Fruit fly (Drosophila melanogaster) whole organism, embryonic: ENCODE measurements around the gene Lsp1alpha.

Experiments used
- ATbp ChIP-seq: fragments of 200-800 bp; sonication (Bioruptor generic); optimal IDR thresholded peaks from 2 replicates; lab custom pipeline; 2017; ENCODE audit warnings: missing biosample characterization, mild to moderate bottlenecking, missing genetic modification characterization, missing genetic modification reagents
- Atf3 ChIP-seq: fragments of 200-800 bp; sonication (Bioruptor generic); optimal IDR thresholded peaks from 3 replicates; lab custom pipeline; 2016; ENCODE audit warnings: missing biosample characterization, missing genetic modification characterization
- B-H2 ChIP-seq: fragments of 200-800 bp; sonication (Bioruptor generic); optimal IDR thresholded peaks from 2 replicates; lab custom pipeline; 2018; ENCODE audit warnings: missing biosample characterization, mild to moderate bottlenecking, missing genetic modification characterization
- CG10147 ChIP-seq: fragments of 200-800 bp; sonication (Bioruptor generic); optimal IDR thresholded peaks from 2 replicates; lab custom pipeline; 2019; ENCODE audit warnings: missing biosample characterization, mild to moderate bottlenecking, missing genetic modification characterization, moderate library complexity
- CG10462 ChIP-seq: fragments of 200-800 bp; sonication (Bioruptor generic); optimal IDR thresholded peaks from 2 replicates; lab custom pipeline; 2016; ENCODE audit warnings: missing biosample characterization, missing genetic modification characterization
- CG10565 ChIP-seq: fragments of 200-800 bp; sonication (Bioruptor generic); optimal IDR thresholded peaks from 3 replicates; lab custom pipeline; 2016; ENCODE audit warnings: missing biosample characterization, mild to moderate bottlenecking, missing genetic modification characterization
- CG11456 ChIP-seq: fragments of 200-800 bp; sonication (Bioruptor generic); IDR thresholded peaks from 3 replicates; pipeline ENCODE4 v1.3.6; 2022; ENCODE audit warnings: missing biosample characterization, missing genetic modification characterization
- CG11504 ChIP-seq: fragments of 200-800 bp; sonication (Bioruptor generic); optimal IDR thresholded peaks from 3 replicates; lab custom pipeline; 2019; ENCODE audit warnings: missing biosample characterization, mild to moderate bottlenecking, missing genetic modification characterization, moderate library complexity
- CG15011 ChIP-seq: fragments of 200-800 bp; sonication (Bioruptor generic); optimal IDR thresholded peaks from 3 replicates; lab custom pipeline; 2018; ENCODE audit warnings: missing biosample characterization, mild to moderate bottlenecking, missing genetic modification characterization
- CG16863 ChIP-seq: fragments of 200-800 bp; sonication (Bioruptor generic); optimal IDR thresholded peaks from 3 replicates; lab custom pipeline; 2016; ENCODE audit warnings: missing biosample characterization, missing genetic modification characterization
- CG17361 ChIP-seq: fragments of 200-800 bp; sonication (Bioruptor generic); IDR thresholded peaks from 3 replicates; pipeline ENCODE4 v1.3.6; 2022; ENCODE audit warnings: missing biosample characterization, missing genetic modification characterization
- CG2116 ChIP-seq: fragments of 200-800 bp; sonication (Bioruptor generic); optimal IDR thresholded peaks from 3 replicates; lab custom pipeline; 2018; ENCODE audit warnings: missing biosample characterization, mild to moderate bottlenecking, missing genetic modification characterization
- CG2678 ChIP-seq: fragments of 200-800 bp; sonication (Bioruptor generic); optimal IDR thresholded peaks from 3 replicates; lab custom pipeline; 2019; ENCODE audit warnings: missing biosample characterization, mild to moderate bottlenecking, missing genetic modification characterization, moderate library complexity
- CG2712 ChIP-seq: fragments of 200-800 bp; optimal IDR thresholded peaks from 3 replicates; lab custom pipeline; 2019; ENCODE audit warnings: missing biosample characterization, mild to moderate bottlenecking, missing genetic modification characterization, moderate library complexity
- CG3163 ChIP-seq: fragments of 200-800 bp; sonication (Bioruptor generic); optimal IDR thresholded peaks from 3 replicates; lab custom pipeline; 2016; ENCODE audit warnings: missing biosample characterization, missing genetic modification characterization
- CG32532 ChIP-seq: fragments of 200-800 bp; sonication (Bioruptor generic); IDR thresholded peaks from 2 replicates; pipeline ENCODE4 v1.3.6; 2022; ENCODE audit warnings: missing biosample characterization, missing genetic modification characterization
- CG4404 ChIP-seq: fragments of 200-800 bp; sonication (Bioruptor generic); IDR thresholded peaks from 2 replicates; pipeline ENCODE4 v1.3.6; 2022; ENCODE audit warnings: missing biosample characterization, missing genetic modification characterization
- CG5953 ChIP-seq: fragments of 200-800 bp; sonication (Bioruptor generic); IDR thresholded peaks from 2 replicates; pipeline ENCODE4 v1.3.6; 2022; ENCODE audit warnings: missing biosample characterization, missing genetic modification characterization
- CG6683 ChIP-seq: fragments of 200-800 bp; sonication (Bioruptor generic); optimal IDR thresholded peaks from 2 replicates; lab custom pipeline; 2017; ENCODE audit warnings: missing biosample characterization, mild to moderate bottlenecking, missing genetic modification characterization, missing genetic modification reagents
- CG7357 ChIP-seq: fragments of 200-800 bp; sonication (Bioruptor generic); IDR thresholded peaks from 3 replicates; pipeline ENCODE4 v1.3.6; 2022; ENCODE audit warnings: missing biosample characterization, missing genetic modification characterization
- CG8359 ChIP-seq: fragments of 200-800 bp; sonication (Bioruptor generic); optimal IDR thresholded peaks from 2 replicates; lab custom pipeline; 2017; ENCODE audit warnings: missing biosample characterization, mild to moderate bottlenecking, missing genetic modification characterization, borderline replicate concordance
- Camta ChIP-seq: fragments of 200-800 bp; sonication (Bioruptor generic); optimal IDR thresholded peaks from 2 replicates; lab custom pipeline; 2016; ENCODE audit warnings: missing biosample characterization, missing genetic modification characterization
- CoRest ChIP-seq: fragments of 200-800 bp; sonication (Bioruptor generic); optimal IDR thresholded peaks from 3 replicates; lab custom pipeline; 2018; ENCODE audit warnings: missing biosample characterization, mild to moderate bottlenecking, missing genetic modification characterization, moderate library complexity
- Doc3 ChIP-seq: fragments of 200-800 bp; sonication (Bioruptor generic); IDR thresholded peaks from 3 replicates; pipeline ENCODE4 v1.3.6; 2022; ENCODE audit warnings: missing biosample characterization, missing genetic modification characterization; ENCODE audit not compliant: partially characterized antibody
- Hmr ChIP-seq: fragments of 200-800 bp; sonication (Bioruptor generic); optimal IDR thresholded peaks from 3 replicates; lab custom pipeline; 2017; ENCODE audit warnings: mild to moderate bottlenecking, missing biosample characterization, missing genetic modification reagents, missing genetic modification characterization
- Lim3 ChIP-seq: fragments of 200-800 bp; sonication (Bioruptor generic); IDR thresholded peaks from 2 replicates; pipeline ENCODE4 v1.3.6; 2022; ENCODE audit warnings: missing biosample characterization, missing genetic modification characterization
- Med ChIP-seq: fragments of 200-800 bp; sonication (Bioruptor generic); peaks from one replicate; lab custom pipeline; 2016; ENCODE audit warnings: missing biosample characterization, missing genetic modification characterization, mild to moderate bottlenecking, inconsistent platforms, moderate library complexity
- NC2β ChIP-seq: fragments of 200-800 bp; sonication (Bioruptor generic); optimal IDR thresholded peaks from 2 replicates; lab custom pipeline; 2016; ENCODE audit warnings: missing biosample characterization, missing genetic modification characterization
- Sin3A ChIP-seq: fragments of >200 bp; optimal IDR thresholded peaks from 2 replicates; lab custom pipeline; 2018
- Sox102F ChIP-seq: fragments of 200-800 bp; sonication (Bioruptor generic); optimal IDR thresholded peaks from 2 replicates; lab custom pipeline; 2018; ENCODE audit warnings: missing biosample characterization, mild to moderate bottlenecking, missing genetic modification characterization, moderate library complexity
- Xbp1 ChIP-seq: fragments of 200-800 bp; sonication (Bioruptor generic); optimal IDR thresholded peaks from 3 replicates; lab custom pipeline; 2016; ENCODE audit warnings: missing biosample characterization, mild to moderate bottlenecking, missing genetic modification characterization
- abd-A ChIP-seq: fragments of 200-800 bp; sonication (Bioruptor generic); optimal IDR thresholded peaks from 3 replicates; lab custom pipeline; 2019; ENCODE audit warnings: missing biosample characterization, mild to moderate bottlenecking, missing genetic modification characterization, moderate library complexity
- amos ChIP-seq: fragments of 200-800 bp; sonication (Bioruptor generic); IDR thresholded peaks from 2 replicates; pipeline ENCODE4 v1.3.6; 2022; ENCODE audit warnings: missing biosample characterization, missing genetic modification characterization; ENCODE audit not compliant: partially characterized antibody
- bab2 ChIP-seq: fragments of 200-800 bp; sonication (Bioruptor generic); optimal IDR thresholded peaks from 2 replicates; lab custom pipeline; 2016; ENCODE audit warnings: missing biosample characterization, missing genetic modification characterization
- br ChIP-seq: fragments of >200 bp; optimal IDR thresholded peaks from 2 replicates; lab custom pipeline; 2017
- bsh ChIP-seq, 2 experiments: fragments of 200-800 bp; sonication (Bioruptor generic); optimal IDR thresholded peaks; 2 replicates each; lab custom pipeline; 2017 to 2018; ENCODE audit warnings: mild to moderate bottlenecking in 2 of 2, missing biosample characterization in 2 of 2, missing genetic modification characterization in 2 of 2, moderate library complexity in 1 of 2
- cad ChIP-seq: fragments of >200 bp; optimal IDR thresholded peaks from 2 replicates; lab custom pipeline; 2017; ENCODE audit warnings: missing biosample characterization, missing genetic modification characterization
- crol ChIP-seq: fragments of 200-800 bp; sonication (Bioruptor generic); IDR thresholded peaks from 2 replicates; pipeline ENCODE4 v1.3.6; 2022; ENCODE audit warnings: missing biosample characterization, missing genetic modification characterization
- esg ChIP-seq: fragments of 200-800 bp; sonication (Bioruptor generic); conservative IDR thresholded peaks from 2 replicates; pipeline ENCODE4 v1.3.6; 2022; ENCODE audit warnings: missing biosample characterization, missing genetic modification characterization
- exex ChIP-seq: fragments of 200-800 bp; sonication (Bioruptor generic); optimal IDR thresholded peaks from 4 replicates; lab custom pipeline; 2018; ENCODE audit warnings: missing biosample characterization, mild to moderate bottlenecking, missing genetic modification characterization, moderate library complexity
- fru ChIP-seq: fragments of >200 bp; optimal IDR thresholded peaks from 2 replicates; lab custom pipeline; 2017
- gsb-n ChIP-seq: fragments of 200-800 bp; sonication (Bioruptor generic); optimal IDR thresholded peaks from 3 replicates; lab custom pipeline; 2018; ENCODE audit warnings: missing biosample characterization, mild to moderate bottlenecking, missing genetic modification characterization
- inv ChIP-seq: fragments of 200-800 bp; sonication (Bioruptor generic); IDR thresholded peaks from 2 replicates; pipeline ENCODE4 v1.3.6; 2022; ENCODE audit warnings: missing biosample characterization, missing genetic modification characterization; ENCODE audit not compliant: partially characterized antibody
- lilli ChIP-seq: fragments of 200-800 bp; sonication (Bioruptor generic); optimal IDR thresholded peaks from 3 replicates; lab custom pipeline; 2016; ENCODE audit warnings: missing biosample characterization, missing genetic modification characterization
- nom ChIP-seq: fragments of 200-800 bp; sonication (Bioruptor generic); optimal IDR thresholded peaks from 2 replicates; lab custom pipeline; 2017; ENCODE audit warnings: missing biosample characterization, missing genetic modification characterization, mild to moderate bottlenecking, moderate library complexity, missing genetic modification reagents
- pnt ChIP-seq: fragments of 200-800 bp; sonication (Bioruptor generic); optimal IDR thresholded peaks from 3 replicates; lab custom pipeline; 2016; ENCODE audit warnings: missing biosample characterization, missing genetic modification characterization
- prd ChIP-seq, 3 experiments: fragments of >200 bp in 2 of 3; fragments of 200-800 bp in 1 of 3; sonication (Bioruptor generic) in 1 of 3; optimal IDR thresholded peaks in 2 of 3; IDR thresholded peaks in 1 of 3; 2 replicates in 2 of 3; 3 replicates in 1 of 3; pipeline versions ENCODE4 v1.3.6 to Lab custom; 2017 to 2022; ENCODE audit warnings: missing biosample characterization in 1 of 3, missing genetic modification characterization in 1 of 3
- repo ChIP-seq: fragments of 200-800 bp; sonication (Bioruptor generic); optimal IDR thresholded peaks from 2 replicates; lab custom pipeline; 2016; ENCODE audit warnings: missing biosample characterization, missing genetic modification characterization
- run ChIP-seq: fragments of 200-800 bp; sonication (Bioruptor generic); optimal IDR thresholded peaks from 3 replicates; lab custom pipeline; 2018; ENCODE audit warnings: missing biosample characterization, mild to moderate bottlenecking, missing genetic modification characterization
- sr ChIP-seq: fragments of 200-800 bp; sonication (Bioruptor generic); IDR thresholded peaks from 3 replicates; pipeline ENCODE4 v1.3.6; 2022; ENCODE audit warnings: missing biosample characterization, missing genetic modification characterization
- sug ChIP-seq: fragments of 200-800 bp; optimal IDR thresholded peaks from 2 replicates; lab custom pipeline; 2019; ENCODE audit warnings: missing biosample characterization, mild to moderate bottlenecking, missing genetic modification characterization, moderate library complexity
- zen ChIP-seq: fragments of 200-800 bp; sonication (Bioruptor generic); optimal IDR thresholded peaks from 3 replicates; lab custom pipeline; 2018; ENCODE audit warnings: missing biosample characterization, mild to moderate bottlenecking, missing genetic modification characterization, moderate library complexity

Gene Lsp1alpha

DNA sequence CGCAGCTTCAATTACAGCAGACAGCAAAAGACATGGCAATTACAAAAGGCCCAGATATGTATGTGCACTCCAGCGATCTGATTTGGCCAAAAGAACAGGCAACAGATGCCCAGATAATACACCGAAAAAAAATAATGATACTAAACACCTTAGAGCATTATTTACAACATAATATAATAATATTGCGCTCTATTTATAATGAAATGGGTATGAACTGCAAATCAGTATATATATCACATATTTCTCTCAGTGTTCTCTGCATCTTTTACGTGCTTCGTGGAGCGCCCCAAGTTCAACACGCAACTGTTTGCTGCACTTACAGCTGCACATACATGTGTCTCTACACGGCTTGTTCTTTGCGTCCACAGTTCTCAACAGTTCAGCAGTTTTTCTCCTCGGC lies 17.5 kb downstream of the Lsp1alpha start (continued):
- TF ChIP-seq CG16863: no peak
- TF ChIP-seq esg: no peak
- no peak for TF ChIP-seq ATbp
- no peak for TF ChIP-seq CG7357 (GFP tag; lab: Robert Waterston, UW)
- TF ChIP-seq lilli (GFP tag; lab: Kevin White, UChicago): no peak
- TF ChIP-seq inv (GFP tag; lab: Robert Waterston, UW): no peak
- no peak for TF ChIP-seq nom (GFP tag; lab: Kevin White, UChicago)
- no peak for TF ChIP-seq CG10462 (GFP tag; lab: Kevin White, UChicago)
- TF ChIP-seq bsh (GFP tag; optimal IDR thresholded peaks at IDR 0.05; lab: Kevin White, UChicago): peak; percentile 20 to 31
- TF ChIP-seq Hmr (GFP tag; lab: Kevin White, UChicago): no peak
- TF ChIP-seq CG10147 (GFP tag; lab: Kevin White, UChicago): no peak
- peak; percentile 33 for TF ChIP-seq CG11504 (tag; lab: Kevin White, UChicago)
- no peak for TF ChIP-seq Camta
- no peak for TF ChIP-seq NC2β (GFP tag; lab: Kevin White, UChicago)
- TF ChIP-seq CG2116 (GFP tag; lab: Kevin White, UChicago): no peak
- TF ChIP-seq CG6683 (GFP tag; lab: Kevin White, UChicago): no peak
- no peak for TF ChIP-seq Sox102F (GFP tag; lab: Kevin White, UChicago)
- TF ChIP-seq prd (optimal IDR thresholded peaks at IDR 0.05; lab: Kevin White, UChicago): no peak
- peak; percentile 51; the same call in 2 of the 3 replicates for TF ChIP-seq prd (GFP tag; IDR thresholded peaks at IDR 0.05; lab: Robert Waterston, UW)
- TF ChIP-seq CG32532: no peak
- no peak for TF ChIP-seq bab2
- TF ChIP-seq abd-A (tag; lab: Kevin White, UChicago): no peak
- TF ChIP-seq pnt (GFP tag; lab: Kevin White, UChicago): no peak
- TF ChIP-seq CG4404 (GFP tag; lab: Robert Waterston, UW): no peak
- no peak for TF ChIP-seq CoRest (tag; lab: Kevin White, UChicago)
- no peak for TF ChIP-seq CG15011 (GFP tag; lab: Kevin White, UChicago)
- TF ChIP-seq zen (tag; lab: Kevin White, UChicago): no peak
- TF ChIP-seq sr (GFP tag; lab: Robert Waterston, UW): no peak
- TF ChIP-seq sug (tag; lab: Kevin White, UChicago): no peak
- TF ChIP-seq gsb-n (tag; lab: Kevin White, UChicago): no peak
- no peak for TF ChIP-seq B-H2
- TF ChIP-seq CG11456 (GFP tag; lab: Robert Waterston, UW): no peak
- TF ChIP-seq crol (GFP tag; lab: Robert Waterston, UW): no peak
- no peak for TF ChIP-seq br (lab: Kevin White, UChicago)
- TF ChIP-seq Atf3 (GFP tag; lab: Kevin White, UChicago): no peak
- TF ChIP-seq repo (GFP tag; lab: Kevin White, UChicago): no peak
- no peak for TF ChIP-seq Med
- TF ChIP-seq CG17361 (GFP tag; lab: Robert Waterston, UW): 0 out of 3 replicates have a peak, but pooled peaks have one; percentile 17
- no peak for TF ChIP-seq cad (GFP tag; lab: Kevin White, UChicago)
- no peak for TF ChIP-seq CG10565
- no peak for TF ChIP-seq Doc3 (GFP tag; lab: Robert Waterston, UW)
- TF ChIP-seq CG2712 (tag; lab: Kevin White, UChicago): peak; percentile 48
- TF ChIP-seq CG8359 (GFP tag; lab: Kevin White, UChicago): no peak
- no peak for TF ChIP-seq CG2678 (tag; lab: Kevin White, UChicago)
- TF ChIP-seq amos (GFP tag; lab: Robert Waterston, UW): no peak
- TF ChIP-seq Sin3A (lab: Kevin White, UChicago): no peak
- TF ChIP-seq Lim3: no peak
- no peak for TF ChIP-seq Xbp1 (GFP tag; lab: Kevin White, UChicago)
- no peak for TF ChIP-seq CG5953
- no peak for TF ChIP-seq exex
- TF ChIP-seq CG3163: no peak
- TF ChIP-seq fru: no peak
- no peak for TF ChIP-seq run (tag; lab: Kevin White, UChicago)
